Fruit fly (Drosophila melanogaster): Measurements from ENCODE around the gene CG31560.

dm6 chr3R:6354408-6354807 lies 44.6 kb downstream of the CG31560 start:
- TF ChIP-seq CG8478 (optimal IDR thresholded peaks at IDR 0.05) = no peak
- TF ChIP-seq usp (GFP tag; optimal IDR thresholded peaks at IDR 0.05) = no peak
- TF ChIP-seq pan (optimal IDR thresholded peaks at IDR 0.05) = no peak
- TF ChIP-seq EcR (GFP tag; optimal IDR thresholded peaks at IDR 0.05) = no peak
- no peak for TF ChIP-seq psq (optimal IDR thresholded peaks at IDR 0.05)
